Fruit fly (Drosophila melanogaster) whole organism, embryonic: ENCODE data around the gene CG14420.
A peak's percentile ranks its signal among the peaks of the same experiment; 100 is the strongest.

Experiments
- CG11247 ChIP-seq: fragments of 200-800 bp; sonication (Bioruptor generic); IDR thresholded peaks from 2 replicates; pipeline ENCODE4 v1.3.6; 2022; ENCODE audit warnings: missing biosample characterization, missing genetic modification characterization
- CG11696 ChIP-seq: fragments of 200-800 bp; sonication (Bioruptor generic); IDR thresholded peaks from 2 replicates; pipeline ENCODE4 v1.3.6; 2022; ENCODE audit warnings: missing biosample characterization, missing genetic modification characterization
- CG13894 ChIP-seq: fragments of 200-800 bp; sonication (Bioruptor generic); optimal IDR thresholded peaks from 3 replicates; lab custom pipeline; 2018; ENCODE audit warnings: missing biosample characterization, mild to moderate bottlenecking, missing genetic modification characterization, moderate library complexity
- CG15269 ChIP-seq: fragments of 200-800 bp; sonication (Bioruptor generic); optimal IDR thresholded peaks from 2 replicates; lab custom pipeline; 2018; ENCODE audit warnings: missing biosample characterization, mild to moderate bottlenecking, missing genetic modification characterization, moderate library complexity
- CG18599 ChIP-seq: fragments of 200-800 bp; sonication (Bioruptor generic); optimal IDR thresholded peaks from 3 replicates; lab custom pipeline; 2017; ENCODE audit warnings: missing biosample characterization, missing genetic modification characterization, mild to moderate bottlenecking, moderate library complexity, missing genetic modification reagents
- CG2116 ChIP-seq: fragments of 200-800 bp; sonication (Bioruptor generic); optimal IDR thresholded peaks from 3 replicates; lab custom pipeline; 2018; ENCODE audit warnings: missing biosample characterization, mild to moderate bottlenecking, missing genetic modification characterization
- CG2120 ChIP-seq: fragments of 200-800 bp; sonication (Bioruptor generic); optimal IDR thresholded peaks from 3 replicates; lab custom pipeline; 2016; ENCODE audit warnings: missing biosample characterization, missing genetic modification characterization
- CG30431 ChIP-seq: fragments of 200-800 bp; sonication (Bioruptor generic); optimal IDR thresholded peaks from 2 replicates; lab custom pipeline; 2017; ENCODE audit warnings: missing biosample characterization, missing genetic modification characterization
- CG32532 ChIP-seq: fragments of 200-800 bp; sonication (Bioruptor generic); IDR thresholded peaks from 2 replicates; pipeline ENCODE4 v1.3.6; 2022; ENCODE audit warnings: missing biosample characterization, missing genetic modification characterization
- CG32772 ChIP-seq: fragments of 200-800 bp; sonication (Bioruptor generic); IDR thresholded peaks from 2 replicates; pipeline ENCODE4 v1.3.6; 2022; ENCODE audit warnings: missing biosample characterization, missing genetic modification characterization
- CG3281 ChIP-seq: fragments of 200-800 bp; sonication (Bioruptor generic); optimal IDR thresholded peaks from 3 replicates; lab custom pipeline; 2017; ENCODE audit warnings: missing biosample characterization, mild to moderate bottlenecking, missing genetic modification characterization
- CG33557 ChIP-seq: fragments of 200-800 bp; sonication (Bioruptor generic); optimal IDR thresholded peaks from 2 replicates; lab custom pipeline; 2019; ENCODE audit warnings: missing biosample characterization, mild to moderate bottlenecking, missing genetic modification characterization, moderate library complexity
- CG34422 ChIP-seq: fragments of 200-800 bp; sonication (Bioruptor generic); IDR thresholded peaks from 3 replicates; pipeline ENCODE4 v1.3.6; 2022; ENCODE audit warnings: missing biosample characterization, missing genetic modification characterization
- CG3838 ChIP-seq: fragments of 200-800 bp; sonication (Bioruptor generic); optimal IDR thresholded peaks from 3 replicates; lab custom pipeline; 2016; ENCODE audit warnings: missing biosample characterization, missing genetic modification characterization
- CG4360 ChIP-seq: fragments of 200-800 bp; sonication (Bioruptor generic); IDR thresholded peaks from 2 replicates; pipeline ENCODE4 v1.3.6; 2022; ENCODE audit warnings: missing biosample characterization, missing genetic modification characterization
- CG43689 ChIP-seq: fragments of 200-800 bp; sonication (Bioruptor generic); IDR thresholded peaks from 2 replicates; pipeline ENCODE4 v1.3.6; 2022; ENCODE audit warnings: missing biosample characterization, missing genetic modification characterization
- CG4424 ChIP-seq: fragments of 200-800 bp; sonication (Bioruptor generic); optimal IDR thresholded peaks from 3 replicates; lab custom pipeline; 2016; ENCODE audit warnings: missing biosample characterization, missing genetic modification characterization
- CG6175 ChIP-seq: fragments of 200-800 bp; sonication (Bioruptor generic); IDR thresholded peaks from 3 replicates; pipeline ENCODE4 v1.3.6; 2022; ENCODE audit warnings: missing biosample characterization, missing genetic modification characterization
- CG6689 ChIP-seq: fragments of 200-800 bp; sonication (Bioruptor generic); IDR thresholded peaks from 2 replicates; pipeline ENCODE4 v1.3.6; 2022; ENCODE audit warnings: missing biosample characterization, missing genetic modification characterization
- CG7745 ChIP-seq: fragments of 200-800 bp; sonication (Bioruptor generic); optimal IDR thresholded peaks from 2 replicates; lab custom pipeline; 2018; ENCODE audit warnings: missing biosample characterization, mild to moderate bottlenecking, missing genetic modification characterization, moderate library complexity
- CG8944 ChIP-seq: fragments of 200-800 bp; sonication (Bioruptor generic); optimal IDR thresholded peaks from 3 replicates; lab custom pipeline; 2016; ENCODE audit warnings: missing biosample characterization, missing genetic modification characterization
- CG9609 ChIP-seq: fragments of 200-800 bp; sonication (Bioruptor generic); optimal IDR thresholded peaks from 3 replicates; lab custom pipeline; 2016; ENCODE audit warnings: missing biosample characterization, missing genetic modification characterization
- CTCF ChIP-seq: fragments of 200-800 bp; sonication (Bioruptor generic); optimal IDR thresholded peaks from 2 replicates; lab custom pipeline; 2017; ENCODE audit warnings: missing biosample characterization, mild to moderate bottlenecking, missing genetic modification characterization, moderate library complexity
- Fer1 ChIP-seq: fragments of 200-800 bp; sonication (Bioruptor generic); optimal IDR thresholded peaks from 2 replicates; lab custom pipeline; 2017; ENCODE audit warnings: missing biosample characterization, mild to moderate bottlenecking, missing genetic modification characterization
- Gug ChIP-seq: fragments of 200-800 bp; sonication (Bioruptor generic); IDR thresholded peaks from 4 replicates; pipeline ENCODE4 v1.3.6; 2022; ENCODE audit warnings: missing biosample characterization, missing genetic modification characterization
- HLH3B ChIP-seq: fragments of 200-800 bp; sonication (Bioruptor generic); IDR thresholded peaks from 2 replicates; pipeline ENCODE4 v1.3.6; 2022; ENCODE audit warnings: missing biosample characterization, missing genetic modification characterization
- Myb ChIP-seq: fragments of 200-800 bp; sonication (Bioruptor generic); optimal IDR thresholded peaks from 2 replicates; lab custom pipeline; 2016; ENCODE audit warnings: missing biosample characterization, missing genetic modification characterization
- Nf-YA ChIP-seq: fragments of 200-800 bp; sonication (Bioruptor generic); IDR thresholded peaks from 2 replicates; pipeline ENCODE4 v1.3.6; 2022; ENCODE audit warnings: missing biosample characterization, missing genetic modification characterization
- Ptx1 ChIP-seq: fragments of 200-800 bp; sonication (Bioruptor generic); IDR thresholded peaks from 2 replicates; pipeline ENCODE4 v1.3.6; 2022; ENCODE audit warnings: missing biosample characterization, missing genetic modification characterization
- Rfx ChIP-seq: fragments of 200-800 bp; sonication (Bioruptor generic); IDR thresholded peaks from 2 replicates; pipeline ENCODE4 v1.3.6; 2022; ENCODE audit warnings: missing biosample characterization, missing genetic modification characterization
- Sry-β ChIP-seq: fragments of 200-800 bp; sonication (Bioruptor generic); optimal IDR thresholded peaks from 2 replicates; lab custom pipeline; 2018; ENCODE audit warnings: missing biosample characterization, mild to moderate bottlenecking, missing genetic modification characterization, moderate library complexity
- ap ChIP-seq: fragments of 200-800 bp; sonication (Bioruptor generic); IDR thresholded peaks from 2 replicates; pipeline ENCODE4 v1.3.6; 2022; ENCODE audit warnings: missing biosample characterization, missing genetic modification characterization
- crol ChIP-seq: fragments of 200-800 bp; sonication (Bioruptor generic); IDR thresholded peaks from 2 replicates; pipeline ENCODE4 v1.3.6; 2022; ENCODE audit warnings: missing biosample characterization, missing genetic modification characterization
- dan ChIP-seq: fragments of 200-800 bp; sonication (Bioruptor generic); IDR thresholded peaks from 2 replicates; pipeline ENCODE4 v1.3.6; 2022; ENCODE audit warnings: missing biosample characterization, missing genetic modification characterization
- fd64A ChIP-seq: fragments of 200-800 bp; sonication (Bioruptor generic); optimal IDR thresholded peaks from 3 replicates; lab custom pipeline; 2018; ENCODE audit warnings: missing biosample characterization, mild to moderate bottlenecking, missing genetic modification characterization
- klu ChIP-seq: fragments of 200-800 bp; sonication (Bioruptor generic); IDR thresholded peaks from 2 replicates; pipeline ENCODE4 v1.3.6; 2022; ENCODE audit warnings: missing biosample characterization, missing genetic modification characterization
- lab ChIP-seq: fragments of 200-800 bp; sonication (Bioruptor generic); optimal IDR thresholded peaks from 3 replicates; lab custom pipeline; 2017; ENCODE audit warnings: missing biosample characterization, missing genetic modification characterization, mild to moderate bottlenecking, moderate library complexity, missing genetic modification reagents
- onecut ChIP-seq: fragments of 200-800 bp; sonication (Bioruptor generic); IDR thresholded peaks from 2 replicates; pipeline ENCODE4 v1.3.6; 2022; ENCODE audit warnings: missing biosample characterization, missing genetic modification characterization
- org-1 ChIP-seq: fragments of 200-800 bp; sonication (Bioruptor generic); optimal IDR thresholded peaks from 2 replicates; lab custom pipeline; 2017; ENCODE audit warnings: missing biosample characterization, missing genetic modification characterization
- pan ChIP-seq, 4 experiments: fragments of >200 bp in 3 of 4; fragments of 200-800 bp in 1 of 4; sonication (Bioruptor generic) in 1 of 4; optimal IDR thresholded peaks in 3 of 4; IDR thresholded peaks in 1 of 4; 2 replicates each; pipeline versions ENCODE4 v1.3.6 to Lab custom; 2017 to 2022; ENCODE audit warnings: missing biosample characterization in 2 of 4, missing genetic modification characterization in 2 of 4, mixed read lengths in 1 of 4
- ro ChIP-seq: fragments of 200-800 bp; sonication (Bioruptor generic); IDR thresholded peaks from 2 replicates; pipeline ENCODE4 v1.3.6; 2022; ENCODE audit warnings: missing biosample characterization, missing genetic modification characterization
- sd ChIP-seq: fragments of 200-800 bp; sonication (Bioruptor generic); optimal IDR thresholded peaks from 3 replicates; lab custom pipeline; 2018; ENCODE audit warnings: missing biosample characterization, mild to moderate bottlenecking, missing genetic modification characterization, moderate library complexity
- seq ChIP-seq: fragments of 200-800 bp; sonication (Bioruptor generic); IDR thresholded peaks from 2 replicates; pipeline ENCODE4 v1.3.6; 2022; ENCODE audit warnings: missing biosample characterization, missing genetic modification characterization
- slbo ChIP-seq: fragments of 200-800 bp; sonication (Bioruptor generic); IDR thresholded peaks from 2 replicates; pipeline ENCODE4 v1.3.6; 2022; ENCODE audit warnings: missing biosample characterization, missing genetic modification characterization
- sqz ChIP-seq: fragments of 200-800 bp; sonication (Bioruptor generic); optimal IDR thresholded peaks from 3 replicates; lab custom pipeline; 2018; ENCODE audit warnings: missing biosample characterization, mild to moderate bottlenecking, missing genetic modification characterization
- ttk ChIP-seq: fragments of 200-800 bp; sonication (Bioruptor generic); IDR thresholded peaks from 2 replicates; pipeline ENCODE4 v2.1.2; 2022; ENCODE audit warnings: missing biosample characterization, missing genetic modification characterization
- tx ChIP-seq: fragments of 200-800 bp; sonication (Bioruptor generic); optimal IDR thresholded peaks from 2 replicates; lab custom pipeline; 2016; ENCODE audit warnings: missing biosample characterization, missing genetic modification characterization
- vvl ChIP-seq: fragments of 200-800 bp; sonication (Bioruptor generic); IDR thresholded peaks from 2 replicates; pipeline ENCODE4 v1.3.6; 2022; ENCODE audit warnings: missing biosample characterization, missing genetic modification characterization
- zen2 ChIP-seq: fragments of 200-800 bp; sonication (Bioruptor generic); IDR thresholded peaks from 3 replicates; pipeline ENCODE4 v1.3.6; 2022; ENCODE audit warnings: missing biosample characterization, missing genetic modification characterization; ENCODE audit not compliant: partially characterized antibody

Gene CG14420

dm6 chrX:2914091-2914490 is 24.6 kb upstream of the CG14420 start (continued):
- TF ChIP-seq CG18599 (GFP tag; lab: Kevin White, UChicago) (peak; percentile 63), lab (GFP tag; lab: Kevin White, UChicago) (peak; percentile 42), org-1 (GFP tag; lab: Kevin White, UChicago) (no peak), CG2120 (GFP tag; lab: Kevin White, UChicago) (peak; percentile 5), Rfx (GFP tag; lab: Robert Waterston, UW) (0 out of 2 replicates have a peak, but pooled peaks have one; percentile 30), Gug (GFP tag; lab: Robert Waterston, UW) (peak; percentile 8; the same call in 1 of the 4 replicates), dan (no peak), CG6689 (GFP tag; lab: Robert Waterston, UW) (0 out of 2 replicates have a peak, but pooled peaks have one; percentile 16), CG33557 (GFP tag; lab: Kevin White, UChicago) (no peak), Ptx1 (peak; percentile 22; the same call in 1 of the 2 replicates)

- TF ChIP-seq CTCF (peak; percentile 77), pan (optimal IDR thresholded peaks at IDR 0.05; lab: Kevin White, UChicago) (no peak), pan (GFP tag; optimal IDR thresholded peaks at IDR 0.05 in 1 of 2, IDR thresholded peaks at IDR 0.05 in 1 of 2) (no peak), ap (GFP tag; lab: Robert Waterston, UW) (no peak), CG11247 (0 out of 2 replicates have a peak, but pooled peaks have one; percentile 10)
These were observed 23.5 kb upstream of the CG14420 start for dm6 chrX:2915108-2915507.

dm6 chrX:2918551-2918950 is 20.1 kb upstream of the CG14420 start:
- 0 out of 2 replicates have a peak, but pooled peaks have one; percentile 27 for TF ChIP-seq vvl (GFP tag; lab: Robert Waterston, UW)
- peak; percentile 46 for TF ChIP-seq sd (tag; lab: Kevin White, UChicago)
- peak; percentile 59 for TF ChIP-seq sqz (GFP tag; lab: Kevin White, UChicago)
- TF ChIP-seq slbo, result peak; percentile 23; the same call in 1 of the 2 replicates
- TF ChIP-seq CG32772 (GFP tag; lab: Robert Waterston, UW), result 0 out of 2 replicates have a peak, but pooled peaks have one; percentile 33
- peak; percentile 74 for TF ChIP-seq klu
- no peak for TF ChIP-seq CG34422 (GFP tag; lab: Robert Waterston, UW)
- 0 out of 2 replicates have a peak, but pooled peaks have one; percentile 25 for TF ChIP-seq CG32532 (GFP tag; lab: Robert Waterston, UW)
- TF ChIP-seq onecut (GFP tag; lab: Robert Waterston, UW), result no peak
- TF ChIP-seq CG9609 (GFP tag; lab: Kevin White, UChicago), result no peak
- peak; percentile 83 for TF ChIP-seq crol (GFP tag; lab: Robert Waterston, UW)
- TF ChIP-seq CG43689, result no peak
- TF ChIP-seq CG6175 (GFP tag; lab: Robert Waterston, UW), result peak; percentile 71; the same call in 2 of the 3 replicates
- no peak for TF ChIP-seq CG4360
- TF ChIP-seq CG13894 (tag; lab: Kevin White, UChicago), result peak; percentile 36
- TF ChIP-seq ttk, result peak; percentile 42; the same call in 1 of the 2 replicates

- TF ChIP-seq fd64A (GFP tag; lab: Kevin White, UChicago), result no peak
- no peak for TF ChIP-seq CG7745 (tag; lab: Kevin White, UChicago)
- TF ChIP-seq tx (GFP tag; lab: Kevin White, UChicago), result peak; percentile 54
- TF ChIP-seq CG3838 (GFP tag; lab: Kevin White, UChicago), result peak; percentile 21
- TF ChIP-seq CG30431 (GFP tag; lab: Kevin White, UChicago), result peak; percentile 18
- no peak for TF ChIP-seq ro
- TF ChIP-seq Myb (GFP tag; lab: Kevin White, UChicago), result peak; percentile 58
- peak; percentile 78 for TF ChIP-seq CG3281
- TF ChIP-seq Nf-YA (GFP tag; lab: Robert Waterston, UW), result 0 out of 2 replicates have a peak, but pooled peaks have one; percentile 19
- peak; percentile 20 for TF ChIP-seq CG2116 (GFP tag; lab: Kevin White, UChicago)
- peak; percentile 50 for TF ChIP-seq CG8944 (GFP tag; lab: Kevin White, UChicago)
- TF ChIP-seq seq (GFP tag; lab: Robert Waterston, UW), result peak; percentile 73
- peak; percentile 72 for TF ChIP-seq Fer1 (GFP tag; lab: Kevin White, UChicago)
- TF ChIP-seq CG11696 (GFP tag; lab: Robert Waterston, UW), result peak; percentile 52
- no peak for TF ChIP-seq zen2
- no peak for TF ChIP-seq Sry-β (GFP tag; lab: Kevin White, UChicago)
- TF ChIP-seq CG15269 (tag; lab: Kevin White, UChicago), result peak; percentile 81
- TF ChIP-seq CG4424, result peak; percentile 60
- TF ChIP-seq HLH3B (GFP tag; lab: Robert Waterston, UW), result peak; percentile 55
These were observed 18.9 kb upstream of the CG14420 start, which contains the start of gene CG3588 for dm6 chrX:2919742-2920141. Gene CG3588, plus strand, starts transcription at chrX:2919770.
